Worm (Caenorhabditis elegans): ENCODE results near the gene srx-121.
"Not testable (repeated sequence)": the region's sequence is repeated elsewhere in the genome, so short reads cannot be mapped to it uniquely, and the experiment has no call there.

Gene srx-121

ce11 chrV:3396765-3397164 lies 24.2 kb upstream of the srx-121 start, which contains the start of gene T20D4.12:
Gene T20D4.12 (plus strand): TSS chrV:3397065.
- TF ChIP-seq aly-1 (tag; optimal IDR thresholded peaks at IDR 0.05); scrt-1 (GFP tag; IDR thresholded peaks at IDR 0.05); hmbx-1 (tag; optimal IDR thresholded peaks at IDR 0.05): not testable (repeated sequence)

ce11 chrV:3394694-3395240 lies 22.2 kb upstream of the srx-121 start, which contains the start of gene T20D4.15:
Gene T20D4.15 (minus strand): TSS chrV:3394744.
- TF ChIP-seq hmbx-1 (tag; optimal IDR thresholded peaks at IDR 0.05) = no peak
- TF ChIP-seq aly-1 (tag; optimal IDR thresholded peaks at IDR 0.05) = no peak
- no peak for TF ChIP-seq ceh-36 (tag; optimal IDR thresholded peaks at IDR 0.05)
- no peak for TF ChIP-seq tbx-37 (GFP tag; conservative IDR thresholded peaks at IDR 0.05)
- no peak for TF ChIP-seq flt-1 (GFP tag; IDR thresholded peaks at IDR 0.05)
- TF ChIP-seq tbx-11 (GFP tag; IDR thresholded peaks at IDR 0.05) = no peak

ce11 chrV:3394065-3394464 lies 21.5 kb upstream of the srx-121 start:
- TF ChIP-seq sea-1 (GFP tag; conservative IDR thresholded peaks at IDR 0.05) = no peak
- TF ChIP-seq B0310.2 (tag; optimal IDR thresholded peaks at IDR 0.05) = no peak
- TF ChIP-seq flt-1 (GFP tag; IDR thresholded peaks at IDR 0.05) = no peak
- TF ChIP-seq tra-4 (tag; optimal IDR thresholded peaks at IDR 0.05) = no peak
- no peak for TF ChIP-seq F13C5.2 (tag; optimal IDR thresholded peaks at IDR 0.05)
- TF ChIP-seq ceh-36 (tag; optimal IDR thresholded peaks at IDR 0.05) = no peak
- no peak for TF ChIP-seq ama-1 (optimal IDR thresholded peaks at IDR 0.05)
- no peak for TF ChIP-seq hnd-1 (tag; optimal IDR thresholded peaks at IDR 0.05)
- no peak for TF ChIP-seq scrt-1 (GFP tag; IDR thresholded peaks at IDR 0.05)
- TF ChIP-seq tbx-37 (GFP tag; conservative IDR thresholded peaks at IDR 0.05) = no peak
- no peak for TF ChIP-seq aly-1 (tag; optimal IDR thresholded peaks at IDR 0.05)
- TF ChIP-seq hmbx-1 (tag; optimal IDR thresholded peaks at IDR 0.05) = no peak
- TF ChIP-seq pes-1 (GFP tag; IDR thresholded peaks at IDR 0.05) = no peak
- no peak for TF ChIP-seq ceh-13 (GFP tag; optimal IDR thresholded peaks at IDR 0.05)
- TF ChIP-seq hmg-4 (GFP tag; optimal IDR thresholded peaks at IDR 0.05) = no peak
- no peak for TF ChIP-seq tbx-11 (GFP tag; IDR thresholded peaks at IDR 0.05)
- no peak for TF ChIP-seq ets-7 (tag; optimal IDR thresholded peaks at IDR 0.05)

ce11 chrV:3391005-3391404 lies 18.4 kb upstream of the srx-121 start:
- TF ChIP-seq hnd-1 (tag; optimal IDR thresholded peaks at IDR 0.05) (no peak), sea-1 (GFP tag; conservative IDR thresholded peaks at IDR 0.05) (no peak), hmg-4 (GFP tag; optimal IDR thresholded peaks at IDR 0.05) (no peak)

ce11 chrV:3388299-3388698 lies 15.7 kb upstream of the srx-121 start:
- TF ChIP-seq scrt-1 (GFP tag; IDR thresholded peaks at IDR 0.05) (no peak), hnd-1 (tag; optimal IDR thresholded peaks at IDR 0.05) (no peak), F13C5.2 (tag; optimal IDR thresholded peaks at IDR 0.05) (no peak), tbx-11 (GFP tag; IDR thresholded peaks at IDR 0.05) (no peak), hmg-4 (GFP tag; optimal IDR thresholded peaks at IDR 0.05) (no peak), ama-1 (optimal IDR thresholded peaks at IDR 0.05) (no peak), pes-1 (GFP tag; IDR thresholded peaks at IDR 0.05) (no peak)

- no peak for TF ChIP-seq hnd-1 (tag; optimal IDR thresholded peaks at IDR 0.05)
- no peak for TF ChIP-seq sea-1 (GFP tag; conservative IDR thresholded peaks at IDR 0.05)
- no peak for TF ChIP-seq aly-1 (tag; optimal IDR thresholded peaks at IDR 0.05)
- no peak for TF ChIP-seq F13C5.2 (tag; optimal IDR thresholded peaks at IDR 0.05)
- no peak for TF ChIP-seq ama-1 (optimal IDR thresholded peaks at IDR 0.05)
- TF ChIP-seq flt-1 (GFP tag; IDR thresholded peaks at IDR 0.05) = no peak
- no peak for TF ChIP-seq tbx-11 (GFP tag; IDR thresholded peaks at IDR 0.05)
- TF ChIP-seq pes-1 (GFP tag; IDR thresholded peaks at IDR 0.05) = no peak
- no peak for TF ChIP-seq tbx-37 (GFP tag; conservative IDR thresholded peaks at IDR 0.05)
- no peak for TF ChIP-seq hmbx-1 (tag; optimal IDR thresholded peaks at IDR 0.05)
- no peak for TF ChIP-seq tra-4 (tag; optimal IDR thresholded peaks at IDR 0.05)
Measured at ce11 chrV:3376973-3377372, 4.4 kb upstream of the srx-121 start, which contains the start of gene srbc-2. Gene srbc-2 (minus strand): TSS chrV:3377073.

- TF ChIP-seq hmg-4 (GFP tag; optimal IDR thresholded peaks at IDR 0.05); ceh-13 (GFP tag; optimal IDR thresholded peaks at IDR 0.05); hmbx-1 (tag; optimal IDR thresholded peaks at IDR 0.05): not testable (repeated sequence)
Measured at ce11 chrV:3367773-3368172, 4.8 kb downstream of the srx-121 start, which contains the start of gene C04E12.2. Gene C04E12.2 (plus strand): TSS chrV:3368073.

- TF ChIP-seq pes-1 (GFP tag; IDR thresholded peaks at IDR 0.05) (no peak), scrt-1 (GFP tag; IDR thresholded peaks at IDR 0.05) (no peak), tbx-11 (GFP tag; IDR thresholded peaks at IDR 0.05) (no peak), tra-4 (tag; optimal IDR thresholded peaks at IDR 0.05) (no peak), sea-1 (GFP tag; conservative IDR thresholded peaks at IDR 0.05) (no peak), B0310.2 (tag; optimal IDR thresholded peaks at IDR 0.05) (no peak), hmg-4 (GFP tag; optimal IDR thresholded peaks at IDR 0.05) (no peak), F13C5.2 (tag; optimal IDR thresholded peaks at IDR 0.05) (no peak)
Measured at ce11 chrV:3362475-3362874, 10.1 kb downstream of the srx-121 start, which contains the start of gene C04E12.4. Gene C04E12.4 (plus strand): TSS chrV:3362775.

ce11 chrV:3361633-3362032 lies 10.9 kb downstream of the srx-121 start:
- no peak for TF ChIP-seq pes-1 (GFP tag; IDR thresholded peaks at IDR 0.05)
- TF ChIP-seq ama-1 (optimal IDR thresholded peaks at IDR 0.05) = no peak
- TF ChIP-seq scrt-1 (GFP tag; IDR thresholded peaks at IDR 0.05) = no peak
- TF ChIP-seq ceh-36 (tag; optimal IDR thresholded peaks at IDR 0.05) = no peak
- no peak for TF ChIP-seq tra-4 (tag; optimal IDR thresholded peaks at IDR 0.05)
- no peak for TF ChIP-seq sea-1 (GFP tag; conservative IDR thresholded peaks at IDR 0.05)
- TF ChIP-seq ets-7 (tag; optimal IDR thresholded peaks at IDR 0.05) = no peak
- TF ChIP-seq B0310.2 (tag; optimal IDR thresholded peaks at IDR 0.05) = no peak
- TF ChIP-seq hmg-4 (GFP tag; optimal IDR thresholded peaks at IDR 0.05) = no peak
- no peak for TF ChIP-seq tbx-37 (GFP tag; conservative IDR thresholded peaks at IDR 0.05)
- TF ChIP-seq hmbx-1 (tag; optimal IDR thresholded peaks at IDR 0.05) = no peak
- no peak for TF ChIP-seq tbx-11 (GFP tag; IDR thresholded peaks at IDR 0.05)
- TF ChIP-seq flt-1 (GFP tag; IDR thresholded peaks at IDR 0.05) = no peak
- no peak for TF ChIP-seq hnd-1 (tag; optimal IDR thresholded peaks at IDR 0.05)
- TF ChIP-seq ceh-13 (GFP tag; optimal IDR thresholded peaks at IDR 0.05) = no peak
- no peak for TF ChIP-seq aly-1 (tag; optimal IDR thresholded peaks at IDR 0.05)
- no peak for TF ChIP-seq F13C5.2 (tag; optimal IDR thresholded peaks at IDR 0.05)
